Worm (Caenorhabditis elegans): ENCODE measurements around the gene C33B4.2.

C33B4.2 gene

DNA sequence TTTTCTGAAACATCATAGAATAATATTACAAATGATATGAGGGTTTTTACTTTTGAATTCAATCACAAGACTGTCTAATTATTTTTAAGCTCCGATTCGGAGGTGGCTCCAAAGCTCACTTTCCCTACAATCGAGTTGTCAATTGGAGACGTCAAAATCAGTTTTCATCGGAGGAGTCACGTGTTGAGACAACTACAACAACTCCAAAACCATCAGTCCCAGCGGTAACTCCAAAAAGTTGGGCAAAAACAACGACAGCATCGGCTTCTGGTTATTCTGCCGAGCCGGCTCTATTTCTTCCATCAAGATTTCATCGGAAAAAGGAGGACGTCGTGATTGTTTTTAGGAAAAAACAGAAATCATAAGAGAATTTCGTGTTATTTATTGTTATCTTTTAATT is 12.2 kb upstream of the C33B4.2 start:
- no peak for TF ChIP-seq fos-1 (tag; optimal IDR thresholded peaks at IDR 0.05)
- TF ChIP-seq ztf-1 (GFP tag; conservative IDR thresholded peaks at IDR 0.05): no peak
- no peak for TF ChIP-seq unc-55 (GFP tag; optimal IDR thresholded peaks at IDR 0.05)
- TF ChIP-seq peb-1 (tag; optimal IDR thresholded peaks at IDR 0.05): no peak

DNA sequence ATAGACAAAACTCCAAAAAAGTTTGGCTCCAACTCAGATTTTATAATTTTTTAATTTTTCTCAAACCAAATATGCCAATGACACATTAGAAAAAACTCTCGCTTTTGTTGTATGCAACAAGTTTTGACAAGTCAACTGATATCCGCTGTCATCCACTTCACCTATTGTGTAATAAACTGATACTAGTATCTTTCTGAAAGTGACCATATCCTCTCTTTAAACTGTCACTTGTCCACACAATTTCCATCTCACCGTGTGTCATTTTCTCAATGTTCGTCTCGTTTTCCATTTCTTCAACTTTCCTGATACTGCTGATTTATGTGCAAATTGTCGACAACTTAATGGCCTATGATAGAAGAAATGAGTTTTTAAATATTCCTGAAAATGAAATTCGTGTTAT is 11.1 kb upstream of the C33B4.2 start, which contains the start of the genes C33B4.5 and C33B4.4:
Gene C33B4.5, plus strand, starts transcription at position 270 of the 400 bp plus-strand sequence.
Gene C33B4.4, minus strand, starts transcription at position 385 of the 400 bp plus-strand sequence.
- TF ChIP-seq ceh-82 (tag; optimal IDR thresholded peaks at IDR 0.05) (no peak), nhr-25 (tag; optimal IDR thresholded peaks at IDR 0.05) (no peak), ZK546.5 (tag; optimal IDR thresholded peaks at IDR 0.05) (no peak), mbf-1 (tag; optimal IDR thresholded peaks at IDR 0.05) (no peak), nhr-10 (tag; optimal IDR thresholded peaks at IDR 0.05) (no peak), ztf-1 (GFP tag; conservative IDR thresholded peaks at IDR 0.05) (no peak), blmp-1 (tag; optimal IDR thresholded peaks at IDR 0.05; ENCODE audit: insufficient read depth) (no peak), skn-1 (tag; optimal IDR thresholded peaks at IDR 0.05) (no peak), mdl-1 (tag; optimal IDR thresholded peaks at IDR 0.05) (no peak), nhr-23 (tag; optimal IDR thresholded peaks at IDR 0.05) (no peak), mab-5 (tag; optimal IDR thresholded peaks at IDR 0.05) (no peak)

DNA sequence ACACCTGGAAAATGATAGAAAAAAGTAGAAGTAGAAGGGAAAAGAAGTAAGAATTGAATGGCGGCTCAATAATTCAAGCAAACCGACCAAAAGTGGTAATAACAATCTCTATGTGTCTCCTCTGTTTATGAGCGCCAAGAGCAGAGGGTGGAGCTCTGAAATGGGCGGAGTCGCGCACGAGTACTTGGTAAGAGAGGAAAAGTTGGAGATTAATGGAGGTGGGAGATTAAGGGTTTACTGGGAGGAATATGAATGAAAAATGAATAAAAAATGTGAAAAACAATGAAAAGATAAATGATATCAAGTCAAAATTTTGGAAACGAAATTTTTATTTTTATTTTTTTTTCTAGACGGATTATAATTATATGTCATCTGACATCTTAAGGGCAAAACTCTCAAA is 5.8 kb upstream of the C33B4.2 start:
- TF ChIP-seq sma-3 (GFP tag; optimal IDR thresholded peaks at IDR 0.05): no peak
- no peak for TF ChIP-seq nhr-23 (tag; optimal IDR thresholded peaks at IDR 0.05)
- no peak for TF ChIP-seq nhr-21 (tag; optimal IDR thresholded peaks at IDR 0.05)
- no peak for TF ChIP-seq dmd-4 (tag; optimal IDR thresholded peaks at IDR 0.05)
- TF ChIP-seq lsy-2 (tag; optimal IDR thresholded peaks at IDR 0.05): no peak
- no peak for TF ChIP-seq mdl-1 (tag; optimal IDR thresholded peaks at IDR 0.05)
- no peak for TF ChIP-seq ama-1 (optimal IDR thresholded peaks at IDR 0.05)
- TF ChIP-seq unc-39 (tag; optimal IDR thresholded peaks at IDR 0.05): no peak
- TF ChIP-seq C34F6.9 (tag; optimal IDR thresholded peaks at IDR 0.05): no peak
- TF ChIP-seq elt-1 (tag; optimal IDR thresholded peaks at IDR 0.05): no peak
- TF ChIP-seq nhr-6 (tag; optimal IDR thresholded peaks at IDR 0.05): no peak
- TF ChIP-seq alr-1 (tag; optimal IDR thresholded peaks at IDR 0.05): no peak
- TF ChIP-seq snpc-4 (tag; optimal IDR thresholded peaks at IDR 0.05): no peak
- TF ChIP-seq aly-2 (tag; optimal IDR thresholded peaks at IDR 0.05): no peak
- no peak for TF ChIP-seq nhr-11 (tag; optimal IDR thresholded peaks at IDR 0.05)
- no peak for TF ChIP-seq zag-1 (tag; optimal IDR thresholded peaks at IDR 0.05)
- TF ChIP-seq nhr-12 (tag; optimal IDR thresholded peaks at IDR 0.05): no peak
- TF ChIP-seq ztf-11 (tag; optimal IDR thresholded peaks at IDR 0.05): no peak

DNA sequence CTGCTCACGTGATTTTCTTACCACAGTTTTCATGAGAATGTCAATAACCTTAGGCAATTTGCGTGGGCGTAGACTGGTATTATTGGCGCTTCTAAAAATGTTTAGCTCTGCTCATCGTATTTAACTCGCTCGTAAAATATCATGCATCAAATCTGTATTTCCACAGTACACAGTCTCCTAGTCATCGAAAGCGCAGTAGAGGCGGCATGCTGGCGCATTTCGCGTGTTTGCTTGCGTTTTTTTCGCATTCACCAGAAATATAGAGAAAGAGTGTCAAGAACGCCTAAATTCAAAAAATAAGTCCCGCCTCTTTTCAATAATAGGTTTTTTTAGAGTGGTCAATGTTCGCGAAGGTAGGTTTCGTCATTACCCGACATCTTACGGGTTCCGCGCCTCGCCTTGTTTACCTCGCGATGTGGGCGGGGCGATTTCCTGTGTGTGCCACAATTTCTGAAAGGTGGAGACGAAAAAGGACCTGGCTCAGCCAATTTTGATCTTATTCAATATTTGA is 4.7 kb upstream of the C33B4.2 start:
- TF ChIP-seq F13H6.1 (tag; optimal IDR thresholded peaks at IDR 0.05) (peak; percentile 9), fos-1 (tag; optimal IDR thresholded peaks at IDR 0.05) (peak; percentile 7), crh-2 (tag; optimal IDR thresholded peaks at IDR 0.05) (no peak), lin-13 (GFP tag; optimal IDR thresholded peaks at IDR 0.05) (peak; percentile 1), nhr-10 (tag; optimal IDR thresholded peaks at IDR 0.05) (no peak), zag-1 (tag; optimal IDR thresholded peaks at IDR 0.05) (no peak), nhr-237 (tag; optimal IDR thresholded peaks at IDR 0.05) (no peak), snpc-4 (tag; optimal IDR thresholded peaks at IDR 0.05) (peak; percentile 93), ztf-4 (tag; optimal IDR thresholded peaks at IDR 0.05) (no peak), peb-1 (tag; optimal IDR thresholded peaks at IDR 0.05) (no peak), skn-1 (tag; optimal IDR thresholded peaks at IDR 0.05) (no peak), elt-1 (tag; optimal IDR thresholded peaks at IDR 0.05) (no peak), nhr-21 (tag; optimal IDR thresholded peaks at IDR 0.05) (peak; percentile 40), nhr-12 (tag; optimal IDR thresholded peaks at IDR 0.05) (no peak), mbf-1 (tag; optimal IDR thresholded peaks at IDR 0.05) (no peak), sma-3 (GFP tag; optimal IDR thresholded peaks at IDR 0.05) (peak; percentile 78), lin-39 (tag; optimal IDR thresholded peaks at IDR 0.05) (no peak), nhr-11 (tag; optimal IDR thresholded peaks at IDR 0.05) (no peak), nhr-77 (tag; optimal IDR thresholded peaks at IDR 0.05) (peak; percentile 9), nhr-25 (tag; optimal IDR thresholded peaks at IDR 0.05) (no peak), R02D3.7 (tag; optimal IDR thresholded peaks at IDR 0.05) (no peak), Y55F3AM.14 (GFP tag; optimal IDR thresholded peaks at IDR 0.05) (peak; percentile 57), nhr-23 (tag; optimal IDR thresholded peaks at IDR 0.05) (no peak), alr-1 (tag; optimal IDR thresholded peaks at IDR 0.05) (no peak), sma-9 (GFP tag; optimal IDR thresholded peaks at IDR 0.05) (peak; percentile 23), sma-9 (tag; optimal IDR thresholded peaks at IDR 0.05) (no peak), ztf-11 (tag; optimal IDR thresholded peaks at IDR 0.05) (no peak), ZK546.5 (tag; optimal IDR thresholded peaks at IDR 0.05) (no peak), lin-11 (tag; optimal IDR thresholded peaks at IDR 0.05) (no peak), aly-2 (tag; optimal IDR thresholded peaks at IDR 0.05) (no peak), ceh-16 (tag; optimal IDR thresholded peaks at IDR 0.05) (no peak), nhr-6 (tag; optimal IDR thresholded peaks at IDR 0.05) (peak; percentile 20), egl-27 (tag; optimal IDR thresholded peaks at IDR 0.05) (peak; percentile 12), C34F6.9 (tag; optimal IDR thresholded peaks at IDR 0.05) (no peak), mab-5 (tag; optimal IDR thresholded peaks at IDR 0.05) (no peak), sem-4 (tag; optimal IDR thresholded peaks at IDR 0.05) (no peak), ztf-1 (GFP tag; conservative IDR thresholded peaks at IDR 0.05) (no peak), unc-62 (GFP tag; optimal IDR thresholded peaks at IDR 0.05) (no peak)

Measured in whole organism, L2 larva.